Worm (Caenorhabditis elegans): ENCODE data around the gene syg-1.

The syg-1 gene

DNA sequence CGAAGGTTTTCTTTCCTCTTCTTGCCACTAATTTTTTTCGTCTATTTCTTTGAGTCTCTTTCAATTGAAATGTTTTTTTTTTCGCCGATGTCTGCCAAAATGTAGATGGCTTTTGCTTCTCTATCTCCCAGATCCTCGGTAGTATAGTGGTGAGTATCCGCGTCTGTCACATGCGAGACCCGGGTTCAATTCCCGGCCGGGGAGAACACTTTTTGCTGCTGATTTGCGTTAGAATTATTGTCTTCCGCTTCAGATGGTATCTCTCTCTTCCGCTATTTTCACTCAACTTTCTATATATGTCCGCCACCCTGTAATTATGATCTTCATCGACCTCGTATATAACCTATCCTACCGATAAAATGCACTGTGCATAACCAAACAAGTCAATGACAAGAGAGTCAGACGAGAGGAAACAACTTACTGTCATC lies 38.3 kb upstream of the syg-1 start (continued):
- no peak for TF ChIP-seq unc-30 (tag; optimal IDR thresholded peaks at IDR 0.05)
- no peak for TF ChIP-seq egl-27 (tag; optimal IDR thresholded peaks at IDR 0.05)
- no peak for TF ChIP-seq ceh-88 (GFP tag; IDR thresholded peaks at IDR 0.05)
- TF ChIP-seq zag-1 (tag; optimal IDR thresholded peaks at IDR 0.05): no peak
- peak; percentile 72 for TF ChIP-seq tbx-2 (tag; optimal IDR thresholded peaks at IDR 0.05)
- TF ChIP-seq grh-1 (GFP tag; IDR thresholded peaks at IDR 0.05): no peak
- TF ChIP-seq nhr-237 (tag; optimal IDR thresholded peaks at IDR 0.05): no peak
- peak; percentile 75 for TF ChIP-seq nhr-20 (tag; optimal IDR thresholded peaks at IDR 0.05)
- TF ChIP-seq C04F5.9 (tag; optimal IDR thresholded peaks at IDR 0.05): no peak
- TF ChIP-seq nhr-71 (tag; optimal IDR thresholded peaks at IDR 0.05): peak; percentile 81
- TF ChIP-seq ceh-8 (GFP tag; optimal IDR thresholded peaks at IDR 0.05): no peak
- TF ChIP-seq irx-1 (tag; optimal IDR thresholded peaks at IDR 0.05): peak; percentile 80
- no peak for TF ChIP-seq F16B12.6 (tag; optimal IDR thresholded peaks at IDR 0.05)
- peak; percentile 61 for TF ChIP-seq mef-2 (tag; optimal IDR thresholded peaks at IDR 0.05)
- TF ChIP-seq fkh-10 (GFP tag; optimal IDR thresholded peaks at IDR 0.05): no peak
- TF ChIP-seq nhr-12 (tag; optimal IDR thresholded peaks at IDR 0.05): no peak
- TF ChIP-seq snu-23 (GFP tag; optimal IDR thresholded peaks at IDR 0.05): peak; percentile 82
- TF ChIP-seq isw-1 (GFP tag; IDR thresholded peaks at IDR 0.05): no peak
- TF ChIP-seq elt-3 (tag; optimal IDR thresholded peaks at IDR 0.05): peak in 2 of 6 experiments; percentile 53 to 56
- TF ChIP-seq alr-1 (tag; optimal IDR thresholded peaks at IDR 0.05; ENCODE audit: borderline replicate concordance): no peak
- no peak for TF ChIP-seq nhr-28 (tag; optimal IDR thresholded peaks at IDR 0.05)
- TF ChIP-seq unc-62 (GFP tag; optimal IDR thresholded peaks at IDR 0.05): no peak
- no peak for TF ChIP-seq zip-4 (GFP tag; optimal IDR thresholded peaks at IDR 0.05)
- peak in 1 of 2 experiments; percentile 6 for TF ChIP-seq ztf-11 (tag; optimal IDR thresholded peaks at IDR 0.05)
- TF ChIP-seq nhr-84 (tag; optimal IDR thresholded peaks at IDR 0.05): no peak
- TF ChIP-seq hlh-4 (tag; optimal IDR thresholded peaks at IDR 0.05): no peak
- TF ChIP-seq pag-3 (tag; optimal IDR thresholded peaks at IDR 0.05; ENCODE audit: borderline replicate concordance, insufficient read depth): no peak
- no peak for TF ChIP-seq lin-39 (tag; optimal IDR thresholded peaks at IDR 0.05)
- TF ChIP-seq hpl-2 (GFP tag; optimal IDR thresholded peaks at IDR 0.05): no peak
- peak; percentile 64 for TF ChIP-seq xbp-1 (tag; optimal IDR thresholded peaks at IDR 0.05)
- peak; percentile 36 for TF ChIP-seq unc-86 (tag; optimal IDR thresholded peaks at IDR 0.05)
- peak; percentile 63 for TF ChIP-seq jun-1 (tag; optimal IDR thresholded peaks at IDR 0.05)
- TF ChIP-seq ceh-63 (GFP tag; optimal IDR thresholded peaks at IDR 0.05): no peak
- TF ChIP-seq mdl-1 (tag; optimal IDR thresholded peaks at IDR 0.05): peak in 1 of 2 experiments; percentile 74
- no peak for TF ChIP-seq lin-15B (tag; optimal IDR thresholded peaks at IDR 0.05)
- TF ChIP-seq elt-2 (tag; optimal IDR thresholded peaks at IDR 0.05): peak; percentile 45

DNA sequence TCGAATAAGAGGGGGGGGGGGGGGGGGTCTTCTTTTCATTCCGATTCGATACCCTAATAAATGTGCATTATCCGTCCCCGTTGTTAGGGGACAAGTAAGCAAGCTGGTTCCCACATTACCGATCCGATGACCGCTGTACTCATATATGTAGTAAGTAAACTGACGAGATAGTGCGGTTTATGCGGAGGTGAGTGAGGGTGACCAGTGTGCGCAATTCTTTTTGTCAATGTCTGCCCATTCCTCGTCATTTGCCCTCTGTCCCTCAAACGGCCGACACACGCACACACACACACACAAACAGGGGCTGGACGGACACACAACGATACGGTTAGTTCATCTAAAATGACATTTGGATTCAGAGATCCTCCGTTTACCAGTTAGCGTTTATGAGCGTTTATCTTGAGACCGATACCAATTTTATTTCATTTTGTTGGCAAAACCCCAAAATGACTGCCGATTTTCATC lies 37.1 kb upstream of the syg-1 start, which contains the start of gene aat-3:
TSS of gene aat-3 (plus strand) at position 51 of the 465 bp plus-strand sequence.
- TF ChIP-seq nhr-20 (tag; optimal IDR thresholded peaks at IDR 0.05) (peak; percentile 34), lsy-2 (tag; optimal IDR thresholded peaks at IDR 0.05) (peak in 1 of 2 experiments; percentile 2), tbx-2 (tag; optimal IDR thresholded peaks at IDR 0.05) (no peak), snu-23 (GFP tag; optimal IDR thresholded peaks at IDR 0.05) (peak; percentile 50), fkh-10 (GFP tag; optimal IDR thresholded peaks at IDR 0.05) (no peak), lin-14 (GFP tag; optimal IDR thresholded peaks at IDR 0.05) (peak; percentile 82), mdl-1 (tag; optimal IDR thresholded peaks at IDR 0.05) (peak in 1 of 2 experiments; percentile 15), nhr-28 (tag; optimal IDR thresholded peaks at IDR 0.05) (no peak), grh-1 (GFP tag; IDR thresholded peaks at IDR 0.05) (no peak), C34B4.2 (tag; optimal IDR thresholded peaks at IDR 0.05) (no peak), C16A3.4 (tag; optimal IDR thresholded peaks at IDR 0.05) (peak; percentile 26), nhr-47 (tag; optimal IDR thresholded peaks at IDR 0.05) (peak; percentile 7), irx-1 (tag; optimal IDR thresholded peaks at IDR 0.05) (no peak), ama-1 (optimal IDR thresholded peaks at IDR 0.05) (no peak), mep-1 (tag; optimal IDR thresholded peaks at IDR 0.05) (peak; percentile 17), nhr-77 (tag; optimal IDR thresholded peaks at IDR 0.05) (no peak), fkh-8 (tag; optimal IDR thresholded peaks at IDR 0.05) (no peak), elt-3 (tag; optimal IDR thresholded peaks at IDR 0.05) (no peak), lir-3 (tag; optimal IDR thresholded peaks at IDR 0.05; ENCODE audit: poor library complexity) (no peak), vab-15 (tag; optimal IDR thresholded peaks at IDR 0.05) (peak; percentile 35), F16B12.6 (tag; optimal IDR thresholded peaks at IDR 0.05) (no peak), skn-1 (tag; optimal IDR thresholded peaks at IDR 0.05) (peak; percentile 56)
